Worm (Caenorhabditis elegans): ENCODE measurements around the gene ZK1248.11.

DNA sequence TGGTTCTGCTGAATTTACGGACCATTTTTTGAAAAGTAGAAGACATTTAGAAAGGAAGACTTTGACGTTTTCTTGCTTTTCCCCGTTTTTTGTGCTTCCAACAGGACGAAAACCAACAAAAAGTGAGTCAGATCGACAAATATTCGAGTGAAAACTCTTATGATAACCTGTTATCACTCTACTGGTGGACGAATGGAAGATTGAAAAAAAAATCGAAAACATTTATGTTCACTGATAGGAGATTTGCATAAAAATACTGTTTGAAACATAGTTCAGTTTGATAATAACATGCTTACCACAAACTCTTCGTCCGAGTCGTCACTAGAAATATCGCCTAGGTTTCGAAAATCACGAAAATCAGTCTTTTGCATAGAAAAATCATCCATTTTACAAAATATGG is 44.0 kb upstream of the ZK1248.11 start:
- TF ChIP-seq W03F9.2 (tag; optimal IDR thresholded peaks at IDR 0.05) (no peak), dao-5 (tag; optimal IDR thresholded peaks at IDR 0.05) (no peak)
